Fruit fly (Drosophila melanogaster): Measurements from ENCODE around the gene CG11703.

- TF ChIP-seq CG7045 (GFP tag; optimal IDR thresholded peaks at IDR 0.05): no peak
- TF ChIP-seq bab1 (GFP tag; optimal IDR thresholded peaks at IDR 0.05): no peak
- no peak for TF ChIP-seq CG7101 (tag; optimal IDR thresholded peaks at IDR 0.05)
- TF ChIP-seq Hr96 (GFP tag; optimal IDR thresholded peaks at IDR 0.05): no peak
- TF ChIP-seq kay (GFP tag; ENCODE audit: borderline replicate concordance): no peak
- TF ChIP-seq CG33017 (tag; optimal IDR thresholded peaks at IDR 0.05): no peak
- TF ChIP-seq cnc (optimal IDR thresholded peaks at IDR 0.05): no peak
- TF ChIP-seq toe (GFP tag; optimal IDR thresholded peaks at IDR 0.05): no peak
- TF ChIP-seq pad (GFP tag; optimal IDR thresholded peaks at IDR 0.05): no peak
Measured at dm6 chr3R:19187717-19188149, 40.2 kb downstream of the CG11703 start.
